Fruit fly (Drosophila melanogaster) whole organism, embryonic: Measurements from ENCODE around the gene CG5969.
A peak's percentile ranks its signal among the peaks of the same experiment; 100 is the strongest.

ENCODE experiments used
- Awh ChIP-seq: fragments of 200-800 bp; sonication (Bioruptor generic); IDR thresholded peaks from 2 replicates; pipeline ENCODE4, ENCODE4 v1.3.6; 2022; ENCODE audit warnings: missing biosample characterization, missing genetic modification characterization
- CG10267 ChIP-seq: fragments of 200-800 bp; sonication (Bioruptor generic); optimal IDR thresholded peaks from 2 replicates; lab custom pipeline; 2018; ENCODE audit warnings: missing biosample characterization, mild to moderate bottlenecking, missing genetic modification characterization, moderate library complexity
- CG10565 ChIP-seq: fragments of 200-800 bp; sonication (Bioruptor generic); optimal IDR thresholded peaks from 3 replicates; lab custom pipeline; 2016; ENCODE audit warnings: missing biosample characterization, mild to moderate bottlenecking, missing genetic modification characterization
- CG10979 ChIP-seq: fragments of 200-800 bp; sonication (Bioruptor generic); optimal IDR thresholded peaks from 2 replicates; lab custom pipeline; 2018; ENCODE audit warnings: missing biosample characterization, mild to moderate bottlenecking, missing genetic modification characterization, moderate library complexity
- CG11723 ChIP-seq: fragments of 200-800 bp; sonication (Bioruptor generic); optimal IDR thresholded peaks from 2 replicates; lab custom pipeline; 2017; ENCODE audit warnings: missing biosample characterization, mild to moderate bottlenecking, missing genetic modification characterization
- CG12104 ChIP-seq: fragments of 200-800 bp; sonication (Bioruptor generic); optimal IDR thresholded peaks from 3 replicates; lab custom pipeline; 2016; ENCODE audit warnings: missing biosample characterization, missing genetic modification characterization
- CG12391 ChIP-seq: fragments of 200-800 bp; sonication (Bioruptor generic); optimal IDR thresholded peaks from 3 replicates; lab custom pipeline; 2018; ENCODE audit warnings: missing biosample characterization, mild to moderate bottlenecking, missing genetic modification characterization, moderate library complexity
- CG12769 ChIP-seq: fragments of 200-800 bp; sonication (Bioruptor generic); optimal IDR thresholded peaks from 2 replicates; lab custom pipeline; 2019; ENCODE audit warnings: missing biosample characterization, mild to moderate bottlenecking, missing genetic modification characterization, moderate library complexity
- CG14860 ChIP-seq: fragments of 200-800 bp; sonication (Bioruptor generic); IDR thresholded peaks from 3 replicates; pipeline ENCODE4 v1.3.6; 2022; ENCODE audit warnings: missing biosample characterization, missing genetic modification characterization; ENCODE audit not compliant: partially characterized antibody
- CG1529 ChIP-seq: fragments of 200-800 bp; sonication (Bioruptor generic); optimal IDR thresholded peaks from 3 replicates; lab custom pipeline; 2018; ENCODE audit warnings: missing biosample characterization, missing genetic modification characterization
- CG17361 ChIP-seq: fragments of 200-800 bp; sonication (Bioruptor generic); IDR thresholded peaks from 3 replicates; pipeline ENCODE4 v1.3.6; 2022; ENCODE audit warnings: missing biosample characterization, missing genetic modification characterization
- CG17829 ChIP-seq: fragments of 200-800 bp; optimal IDR thresholded peaks from 2 replicates; lab custom pipeline; 2019; ENCODE audit warnings: missing biosample characterization, mild to moderate bottlenecking, missing genetic modification characterization, moderate library complexity
- CG2889 ChIP-seq: fragments of 200-800 bp; sonication (Bioruptor generic); IDR thresholded peaks from 3 replicates; pipeline ENCODE4 v1.3.6; 2022; ENCODE audit warnings: missing biosample characterization, missing genetic modification characterization
- CG3065 ChIP-seq: fragments of 200-800 bp; sonication (Bioruptor generic); optimal IDR thresholded peaks from 2 replicates; lab custom pipeline; 2016; ENCODE audit warnings: missing biosample characterization, missing genetic modification characterization
- CG32532 ChIP-seq: fragments of 200-800 bp; sonication (Bioruptor generic); IDR thresholded peaks from 2 replicates; pipeline ENCODE4 v1.3.6; 2022; ENCODE audit warnings: missing biosample characterization, missing genetic modification characterization
- CG32767 ChIP-seq: fragments of 200-800 bp; sonication (Bioruptor generic); IDR thresholded peaks from 2 replicates; pipeline ENCODE4 v1.3.6; 2022; ENCODE audit warnings: missing biosample characterization, missing genetic modification characterization
- CG4404 ChIP-seq: fragments of 200-800 bp; sonication (Bioruptor generic); IDR thresholded peaks from 2 replicates; pipeline ENCODE4 v1.3.6; 2022; ENCODE audit warnings: missing biosample characterization, missing genetic modification characterization
- CG5245 ChIP-seq: fragments of 200-800 bp; sonication (Bioruptor generic); optimal IDR thresholded peaks from 3 replicates; lab custom pipeline; 2016; ENCODE audit warnings: missing biosample characterization, missing genetic modification characterization
- CG6791 ChIP-seq: fragments of 200-800 bp; sonication (Bioruptor generic); IDR thresholded peaks from 3 replicates; pipeline ENCODE4 v1.3.6; 2022; ENCODE audit warnings: missing biosample characterization, missing genetic modification characterization; ENCODE audit not compliant: partially characterized antibody
- CG7786 ChIP-seq: fragments of 200-800 bp; sonication (Bioruptor generic); optimal IDR thresholded peaks from 2 replicates; lab custom pipeline; 2016; ENCODE audit warnings: missing biosample characterization, missing genetic modification characterization
- CG7987 ChIP-seq: fragments of 200-800 bp; sonication (Bioruptor generic); optimal IDR thresholded peaks from 2 replicates; lab custom pipeline; 2018; ENCODE audit warnings: missing biosample characterization, mild to moderate bottlenecking, missing genetic modification characterization, moderate library complexity
- CTCF ChIP-seq: fragments of 200-800 bp; sonication (Bioruptor generic); optimal IDR thresholded peaks from 2 replicates; lab custom pipeline; 2017; ENCODE audit warnings: missing biosample characterization, mild to moderate bottlenecking, missing genetic modification characterization, moderate library complexity
- Dbx ChIP-seq: fragments of 200-800 bp; sonication (Bioruptor generic); IDR thresholded peaks from 3 replicates; pipeline ENCODE4 v1.3.6; 2022; ENCODE audit warnings: missing biosample characterization, missing genetic modification characterization
- Doc2 ChIP-seq: fragments of 200-800 bp; sonication (Bioruptor generic); IDR thresholded peaks from 2 replicates; pipeline ENCODE4 v1.3.6; 2022; ENCODE audit warnings: missing biosample characterization, missing genetic modification characterization
- Doc3 ChIP-seq: fragments of 200-800 bp; sonication (Bioruptor generic); IDR thresholded peaks from 3 replicates; pipeline ENCODE4 v1.3.6; 2022; ENCODE audit warnings: missing biosample characterization, missing genetic modification characterization; ENCODE audit not compliant: partially characterized antibody
- Dp ChIP-seq: fragments of 200-800 bp; sonication (Bioruptor generic); optimal IDR thresholded peaks from 2 replicates; lab custom pipeline; 2018; ENCODE audit warnings: missing biosample characterization, mild to moderate bottlenecking, missing genetic modification characterization, moderate library complexity
- Dref ChIP-seq: fragments of 200-800 bp; sonication (Bioruptor generic); IDR thresholded peaks from 2 replicates; pipeline ENCODE4 v1.3.6; 2022; ENCODE audit warnings: missing biosample characterization, missing genetic modification characterization
- HmgD ChIP-seq: fragments of 200-800 bp; sonication (Bioruptor generic); optimal IDR thresholded peaks from 3 replicates; lab custom pipeline; 2016; ENCODE audit warnings: missing biosample characterization, missing genetic modification characterization
- Med ChIP-seq: fragments of 200-800 bp; sonication (Bioruptor generic); peaks from one replicate; lab custom pipeline; 2016; ENCODE audit warnings: missing biosample characterization, missing genetic modification characterization, mild to moderate bottlenecking, inconsistent platforms, moderate library complexity
- Myb ChIP-seq: fragments of 200-800 bp; sonication (Bioruptor generic); optimal IDR thresholded peaks from 2 replicates; lab custom pipeline; 2016; ENCODE audit warnings: missing biosample characterization, missing genetic modification characterization
- Opbp ChIP-seq: fragments of 200-800 bp; sonication (Bioruptor generic); IDR thresholded peaks from 3 replicates; pipeline ENCODE4 v1.3.6; 2022; ENCODE audit warnings: missing biosample characterization, missing genetic modification characterization; ENCODE audit not compliant: partially characterized antibody
- Six4 ChIP-seq: fragments of 200-800 bp; sonication (Bioruptor generic); optimal IDR thresholded peaks from 2 replicates; lab custom pipeline; 2016; ENCODE audit warnings: missing biosample characterization, missing genetic modification characterization
- Taf1 ChIP-seq: fragments of 200-800 bp; sonication (Bioruptor generic); IDR thresholded peaks from 2 replicates; pipeline ENCODE4 v1.3.6; 2022; ENCODE audit warnings: missing biosample characterization, missing genetic modification characterization
- ac ChIP-seq: fragments of 200-800 bp; sonication (Bioruptor generic); optimal IDR thresholded peaks from 3 replicates; lab custom pipeline; 2017; ENCODE audit warnings: missing biosample characterization, mild to moderate bottlenecking, missing genetic modification characterization
- amos ChIP-seq: fragments of 200-800 bp; sonication (Bioruptor generic); IDR thresholded peaks from 2 replicates; pipeline ENCODE4 v1.3.6; 2022; ENCODE audit warnings: missing biosample characterization, missing genetic modification characterization; ENCODE audit not compliant: partially characterized antibody
- bbx ChIP-seq: fragments of 200-800 bp; sonication (Bioruptor generic); IDR thresholded peaks from 2 replicates; pipeline ENCODE4 v1.3.6; 2022; ENCODE audit warnings: missing biosample characterization, missing genetic modification characterization; ENCODE audit not compliant: partially characterized antibody
- crol ChIP-seq: fragments of 200-800 bp; sonication (Bioruptor generic); IDR thresholded peaks from 2 replicates; pipeline ENCODE4 v1.3.6; 2022; ENCODE audit warnings: missing biosample characterization, missing genetic modification characterization
- disco-r ChIP-seq: fragments of 200-800 bp; sonication (Bioruptor generic); optimal IDR thresholded peaks from 2 replicates; lab custom pipeline; 2016; ENCODE audit warnings: missing biosample characterization, missing genetic modification characterization
- grau ChIP-seq: fragments of 200-800 bp; optimal IDR thresholded peaks from 3 replicates; lab custom pipeline; 2019; ENCODE audit warnings: missing biosample characterization, mild to moderate bottlenecking, missing genetic modification characterization, moderate library complexity
- gt ChIP-seq: fragments of 200-800 bp; sonication (Bioruptor generic); IDR thresholded peaks from 2 replicates; pipeline ENCODE4 v1.3.6; 2022; ENCODE audit warnings: missing biosample characterization, missing genetic modification characterization
- hb ChIP-seq: fragments of 200-800 bp; sonication (Bioruptor generic); IDR thresholded peaks from 3 replicates; pipeline ENCODE4 v1.3.6; 2022; ENCODE audit warnings: missing biosample characterization, missing genetic modification characterization; ENCODE audit not compliant: partially characterized antibody
- lola ChIP-seq, 3 experiments: fragments of >200 bp in 2 of 3; fragments of 200-800 bp in 1 of 3; sonication (Bioruptor generic) in 1 of 3; optimal IDR thresholded peaks; 2 replicates each; lab custom pipeline; 2017 to 2019; ENCODE audit warnings: missing biosample characterization in 3 of 3, missing genetic modification characterization in 3 of 3, mild to moderate bottlenecking in 1 of 3, moderate library complexity in 1 of 3
- nom ChIP-seq: fragments of 200-800 bp; sonication (Bioruptor generic); optimal IDR thresholded peaks from 2 replicates; lab custom pipeline; 2017; ENCODE audit warnings: missing biosample characterization, missing genetic modification characterization, mild to moderate bottlenecking, moderate library complexity, missing genetic modification reagents
- otp ChIP-seq: fragments of 200-800 bp; sonication (Bioruptor generic); IDR thresholded peaks from 3 replicates; pipeline ENCODE4, ENCODE4 v1.3.6; 2022; ENCODE audit warnings: missing biosample characterization, missing genetic modification characterization
- phol ChIP-seq: fragments of 200-800 bp; sonication (Bioruptor generic); optimal IDR thresholded peaks from 3 replicates; lab custom pipeline; 2018; ENCODE audit warnings: missing biosample characterization, mild to moderate bottlenecking, missing genetic modification characterization, moderate library complexity
- sna ChIP-seq: fragments of 200-800 bp; sonication (Bioruptor generic); IDR thresholded peaks from 2 replicates; pipeline ENCODE4 v1.3.6; 2022; ENCODE audit warnings: missing biosample characterization, missing genetic modification characterization; ENCODE audit not compliant: partially characterized antibody
- stc ChIP-seq: fragments of 200-800 bp; sonication (Bioruptor generic); IDR thresholded peaks from 2 replicates; pipeline ENCODE4 v1.3.6; 2022; ENCODE audit warnings: missing biosample characterization, missing genetic modification characterization
- tll ChIP-seq, 2 experiments: fragments of 200-800 bp in 1 of 2; fragments of >200 bp in 1 of 2; sonication (Bioruptor generic) in 1 of 2; optimal IDR thresholded peaks; 2 replicates each; lab custom pipeline; 2017 to 2019; ENCODE audit warnings: missing biosample characterization in 2 of 2, missing genetic modification characterization in 2 of 2, mild to moderate bottlenecking in 1 of 2, moderate library complexity in 1 of 2
- unc-4 ChIP-seq: fragments of 200-800 bp; sonication (Bioruptor generic); IDR thresholded peaks from 2 replicates; pipeline ENCODE4 v1.3.6; 2022; ENCODE audit warnings: missing biosample characterization, missing genetic modification characterization; ENCODE audit not compliant: partially characterized antibody
- unpg ChIP-seq: fragments of 200-800 bp; sonication (Bioruptor generic); optimal IDR thresholded peaks from 3 replicates; lab custom pipeline; 2018; ENCODE audit warnings: missing biosample characterization, mild to moderate bottlenecking, missing genetic modification characterization, moderate library complexity

The CG5969 gene

dm6 chr3L:20497124-20497996 is 23.8 kb downstream of the CG5969 start, which contains the start of gene CG32425 (continued):
- TF ChIP-seq tll (GFP tag; optimal IDR thresholded peaks at IDR 0.05; lab: Kevin White, UChicago) (no peak), CG5245 (GFP tag; lab: Kevin White, UChicago) (no peak), CG10565 (GFP tag; lab: Kevin White, UChicago) (no peak), CG32767 (no peak), CG12104 (no peak), unpg (GFP tag; lab: Kevin White, UChicago) (no peak), nom (peak; percentile 7), CG3065 (no peak), CG17829 (tag; lab: Kevin White, UChicago) (peak; percentile 6), Awh (no peak), bbx (GFP tag; lab: Robert Waterston, UW) (peak; percentile 54), Dref (no peak), sna (GFP tag; lab: Robert Waterston, UW) (no peak), crol (GFP tag; lab: Robert Waterston, UW) (no peak), CG11723 (GFP tag; lab: Kevin White, UChicago) (no peak), gt (no peak), unc-4 (peak; percentile 27; the same call in 1 of the 2 replicates), HmgD (GFP tag; lab: Kevin White, UChicago) (no peak), lola (GFP tag; optimal IDR thresholded peaks at IDR 0.05; lab: Kevin White, UChicago) (no peak), Doc2 (GFP tag; lab: Robert Waterston, UW) (no peak), CG2889 (GFP tag; lab: Robert Waterston, UW) (no peak), CG12769 (tag; lab: Kevin White, UChicago) (peak; percentile 7), stc (no peak), CG12391 (tag; lab: Kevin White, UChicago) (peak; percentile 24), Dbx (peak; percentile 38; the same call in 1 of the 3 replicates), disco-r (GFP tag; lab: Kevin White, UChicago) (no peak), grau (tag; lab: Kevin White, UChicago) (peak; percentile 8), CG1529 (GFP tag; lab: Kevin White, UChicago) (no peak), Six4 (GFP tag; lab: Kevin White, UChicago) (no peak), Doc3 (GFP tag; lab: Robert Waterston, UW) (no peak), CG17361 (0 out of 3 replicates have a peak, but pooled peaks have one; percentile 21), CG10267 (tag; lab: Kevin White, UChicago) (peak; percentile 33), ac (no peak), Myb (GFP tag; lab: Kevin White, UChicago) (peak; percentile 69), CG14860 (no peak), CG7786 (GFP tag; lab: Kevin White, UChicago) (no peak), phol (tag; lab: Kevin White, UChicago) (peak; percentile 40), Taf1 (no peak), CG7987 (no peak)

- TF ChIP-seq Opbp (GFP tag; lab: Robert Waterston, UW) (0 out of 3 replicates have a peak, but pooled peaks have one; percentile 16), amos (GFP tag; lab: Robert Waterston, UW) (0 out of 2 replicates have a peak, but pooled peaks have one; percentile 19), CG4404 (GFP tag; lab: Robert Waterston, UW) (no peak), CG3065 (peak; percentile 60), CG6791 (GFP tag; lab: Robert Waterston, UW) (0 out of 3 replicates have a peak, but pooled peaks have one; percentile 24), CG10979 (tag; lab: Kevin White, UChicago) (peak; percentile 80), CG32532 (0 out of 2 replicates have a peak, but pooled peaks have one; percentile 5), Med (peak; percentile 1), otp (GFP tag; lab: Robert Waterston, UW) (0 out of 3 replicates have a peak, but pooled peaks have one; percentile 30), hb (GFP tag; lab: Robert Waterston, UW) (no peak), gt (0 out of 2 replicates have a peak, but pooled peaks have one; percentile 19), CTCF (peak; percentile 87), Dp (GFP tag; lab: Kevin White, UChicago) (no peak)
These were observed 24.6 kb downstream of the CG5969 start for dm6 chr3L:20498204-20498603.
